Fruit fly (Drosophila melanogaster) whole organism, embryonic: ENCODE measurements around the gene Rlb1.

Experiments
- Bdp1 ChIP-seq: fragments of 200-800 bp; sonication (Bioruptor generic); optimal IDR thresholded peaks from 3 replicates; lab custom pipeline; 2016; ENCODE audit warnings: missing biosample characterization, missing genetic modification characterization
- CG10565 ChIP-seq: fragments of 200-800 bp; sonication (Bioruptor generic); optimal IDR thresholded peaks from 3 replicates; lab custom pipeline; 2016; ENCODE audit warnings: missing biosample characterization, mild to moderate bottlenecking, missing genetic modification characterization
- CG11085 ChIP-seq: fragments of 200-800 bp; sonication (Bioruptor generic); IDR thresholded peaks from 2 replicates; pipeline ENCODE4 v1.3.6; 2022; ENCODE audit warnings: missing biosample characterization, missing genetic modification characterization
- CG11247 ChIP-seq: fragments of 200-800 bp; sonication (Bioruptor generic); IDR thresholded peaks from 2 replicates; pipeline ENCODE4 v1.3.6; 2022; ENCODE audit warnings: missing biosample characterization, missing genetic modification characterization
- CG11456 ChIP-seq: fragments of 200-800 bp; sonication (Bioruptor generic); IDR thresholded peaks from 3 replicates; pipeline ENCODE4 v1.3.6; 2022; ENCODE audit warnings: missing biosample characterization, missing genetic modification characterization
- CG11504 ChIP-seq: fragments of 200-800 bp; sonication (Bioruptor generic); optimal IDR thresholded peaks from 3 replicates; lab custom pipeline; 2019; ENCODE audit warnings: missing biosample characterization, mild to moderate bottlenecking, missing genetic modification characterization, moderate library complexity
- CG11560 ChIP-seq: fragments of 200-800 bp; sonication (Bioruptor generic); IDR thresholded peaks from 3 replicates; pipeline ENCODE4 v1.3.6; 2022; ENCODE audit warnings: missing biosample characterization, missing genetic modification characterization
- CG12104 ChIP-seq: fragments of 200-800 bp; sonication (Bioruptor generic); optimal IDR thresholded peaks from 3 replicates; lab custom pipeline; 2016; ENCODE audit warnings: missing biosample characterization, missing genetic modification characterization
- CG12299 ChIP-seq: fragments of 200-800 bp; sonication (Bioruptor generic); optimal IDR thresholded peaks from 2 replicates; lab custom pipeline; 2018; ENCODE audit warnings: missing biosample characterization, mild to moderate bottlenecking, missing genetic modification characterization
- CG16863 ChIP-seq: fragments of 200-800 bp; sonication (Bioruptor generic); optimal IDR thresholded peaks from 3 replicates; lab custom pipeline; 2016; ENCODE audit warnings: missing biosample characterization, missing genetic modification characterization
- CG17385 ChIP-seq: fragments of 200-800 bp; sonication (Bioruptor generic); optimal IDR thresholded peaks from 3 replicates; lab custom pipeline; 2018; ENCODE audit warnings: missing biosample characterization, mild to moderate bottlenecking, missing genetic modification characterization
- CG18262 ChIP-seq: fragments of 200-800 bp; optimal IDR thresholded peaks from 3 replicates; lab custom pipeline; 2019; ENCODE audit warnings: missing biosample characterization, mild to moderate bottlenecking, missing genetic modification characterization, moderate library complexity
- CG18599 ChIP-seq: fragments of 200-800 bp; sonication (Bioruptor generic); optimal IDR thresholded peaks from 3 replicates; lab custom pipeline; 2017; ENCODE audit warnings: missing biosample characterization, missing genetic modification characterization, mild to moderate bottlenecking, moderate library complexity, missing genetic modification reagents
- CG30431 ChIP-seq: fragments of 200-800 bp; sonication (Bioruptor generic); optimal IDR thresholded peaks from 2 replicates; lab custom pipeline; 2017; ENCODE audit warnings: missing biosample characterization, missing genetic modification characterization
- CG31388 ChIP-seq: fragments of 200-800 bp; sonication (Bioruptor generic); optimal IDR thresholded peaks from 2 replicates; lab custom pipeline; 2016; ENCODE audit warnings: missing biosample characterization, missing genetic modification characterization
- CG3281 ChIP-seq: fragments of 200-800 bp; sonication (Bioruptor generic); optimal IDR thresholded peaks from 3 replicates; lab custom pipeline; 2017; ENCODE audit warnings: missing biosample characterization, mild to moderate bottlenecking, missing genetic modification characterization
- CG3407 ChIP-seq: fragments of 200-800 bp; sonication (Bioruptor generic); optimal IDR thresholded peaks from 2 replicates; lab custom pipeline; 2018; ENCODE audit warnings: missing biosample characterization, mild to moderate bottlenecking, missing genetic modification characterization
- CG3726 ChIP-seq: fragments of 200-800 bp; sonication (Bioruptor generic); IDR thresholded peaks from 3 replicates; pipeline ENCODE4, ENCODE4 v1.3.6; 2022; ENCODE audit warnings: missing biosample characterization, missing genetic modification characterization
- CG6689 ChIP-seq: fragments of 200-800 bp; sonication (Bioruptor generic); IDR thresholded peaks from 2 replicates; pipeline ENCODE4 v1.3.6; 2022; ENCODE audit warnings: missing biosample characterization, missing genetic modification characterization
- CG6854 ChIP-seq: fragments of 200-800 bp; sonication (Bioruptor generic); optimal IDR thresholded peaks from 3 replicates; lab custom pipeline; 2017; ENCODE audit warnings: missing biosample characterization, mild to moderate bottlenecking, missing genetic modification characterization
- CG8089 ChIP-seq: fragments of 200-800 bp; sonication (Bioruptor generic); optimal IDR thresholded peaks from 3 replicates; lab custom pipeline; 2016; ENCODE audit warnings: missing biosample characterization, missing genetic modification characterization
- CG8281 ChIP-seq: fragments of 200-800 bp; sonication (Bioruptor generic); optimal IDR thresholded peaks from 2 replicates; lab custom pipeline; 2018; ENCODE audit warnings: missing biosample characterization, mild to moderate bottlenecking, missing genetic modification characterization, moderate library complexity
- CG8478 ChIP-seq: fragments of >200 bp; optimal IDR thresholded peaks from 2 replicates; lab custom pipeline; 2018
- CG9215 ChIP-seq: fragments of 200-800 bp; sonication (Bioruptor generic); IDR thresholded peaks from 2 replicates; pipeline ENCODE4 v1.3.6; 2022; ENCODE audit warnings: missing biosample characterization, missing genetic modification characterization
- CG9797 ChIP-seq: fragments of 200-800 bp; sonication (Bioruptor generic); optimal IDR thresholded peaks from 3 replicates; lab custom pipeline; 2018; ENCODE audit warnings: missing biosample characterization, mild to moderate bottlenecking, missing genetic modification characterization
- CHES-1-like ChIP-seq: fragments of 200-800 bp; sonication (Bioruptor generic); optimal IDR thresholded peaks from 2 replicates; lab custom pipeline; 2016; ENCODE audit warnings: missing biosample characterization, missing genetic modification characterization
- Hand ChIP-seq: fragments of 200-800 bp; sonication (Bioruptor generic); optimal IDR thresholded peaks from 2 replicates; lab custom pipeline; 2017; ENCODE audit warnings: mild to moderate bottlenecking, missing biosample characterization, missing genetic modification reagents, missing genetic modification characterization
- Hr78 ChIP-seq, 2 experiments: fragments of 200-800 bp in 1 of 2; fragments of >200 bp in 1 of 2; sonication (Bioruptor generic) in 1 of 2; optimal IDR thresholded peaks; 2 replicates each; lab custom pipeline; 2017 to 2019; ENCODE audit warnings: missing biosample characterization in 2 of 2, missing genetic modification characterization in 2 of 2, mild to moderate bottlenecking in 1 of 2, moderate library complexity in 1 of 2
- Lpt ChIP-seq: fragments of >200 bp; optimal IDR thresholded peaks from 2 replicates; lab custom pipeline; 2018; ENCODE audit warnings: missing biosample characterization, missing genetic modification characterization
- Max ChIP-seq: fragments of 200-800 bp; sonication (Bioruptor generic); optimal IDR thresholded peaks from 2 replicates; lab custom pipeline; 2016; ENCODE audit warnings: missing biosample characterization, mild to moderate bottlenecking, missing genetic modification characterization
- Neu2 ChIP-seq: fragments of 200-800 bp; sonication (Bioruptor generic); optimal IDR thresholded peaks from 3 replicates; lab custom pipeline; 2016; ENCODE audit warnings: missing biosample characterization, missing genetic modification characterization, borderline replicate concordance
- NfI ChIP-seq: fragments of 200-800 bp; sonication (Bioruptor generic); optimal IDR thresholded peaks from 3 replicates; lab custom pipeline; 2018; ENCODE audit warnings: missing biosample characterization, mild to moderate bottlenecking, missing genetic modification characterization, moderate library complexity
- Sox102F ChIP-seq: fragments of 200-800 bp; sonication (Bioruptor generic); optimal IDR thresholded peaks from 2 replicates; lab custom pipeline; 2018; ENCODE audit warnings: missing biosample characterization, mild to moderate bottlenecking, missing genetic modification characterization, moderate library complexity
- Trl ChIP-seq, 3 experiments: fragments of >200 bp in 2 of 3; fragments of 200-800 bp in 1 of 3; sonication (Bioruptor generic) in 1 of 3; optimal IDR thresholded peaks; 2 replicates in 1 of 3; 3 replicates in 2 of 3; lab custom pipeline; 2016 to 2017; ENCODE audit warnings: missing biosample characterization in 1 of 3, missing genetic modification characterization in 1 of 3
- al ChIP-seq: fragments of 200-800 bp; sonication (Bioruptor generic); IDR thresholded peaks from 2 replicates; pipeline ENCODE4 v1.3.6; 2022; ENCODE audit warnings: missing biosample characterization, missing genetic modification characterization
- az2 ChIP-seq: fragments of 200-800 bp; sonication (Bioruptor generic); optimal IDR thresholded peaks from 3 replicates; lab custom pipeline; 2016; ENCODE audit warnings: missing biosample characterization, missing genetic modification characterization
- chm ChIP-seq: fragments of 200-800 bp; sonication (Bioruptor generic); IDR thresholded peaks from 2 replicates; pipeline ENCODE4 v1.3.6; 2022; ENCODE audit warnings: missing biosample characterization, missing genetic modification characterization
- ewg ChIP-seq: fragments of 200-800 bp; sonication (Bioruptor generic); optimal IDR thresholded peaks from 3 replicates; lab custom pipeline; 2017; ENCODE audit warnings: mild to moderate bottlenecking, missing biosample characterization, missing genetic modification reagents, missing genetic modification characterization
- eyg ChIP-seq: fragments of 200-800 bp; sonication (Bioruptor generic); optimal IDR thresholded peaks from 3 replicates; lab custom pipeline; 2016; ENCODE audit warnings: missing biosample characterization, missing genetic modification characterization
- fd64A ChIP-seq: fragments of 200-800 bp; sonication (Bioruptor generic); optimal IDR thresholded peaks from 3 replicates; lab custom pipeline; 2018; ENCODE audit warnings: missing biosample characterization, mild to moderate bottlenecking, missing genetic modification characterization
- gcm ChIP-seq: fragments of 200-800 bp; sonication (Bioruptor generic); optimal IDR thresholded peaks from 2 replicates; lab custom pipeline; 2019; ENCODE audit warnings: missing biosample characterization, mild to moderate bottlenecking, missing genetic modification characterization, moderate library complexity
- her ChIP-seq: fragments of 200-800 bp; sonication (Bioruptor generic); optimal IDR thresholded peaks from 2 replicates; lab custom pipeline; 2016; ENCODE audit warnings: missing biosample characterization, missing genetic modification characterization
- kah ChIP-seq: fragments of 200-800 bp; sonication (Bioruptor generic); optimal IDR thresholded peaks from 2 replicates; lab custom pipeline; 2018; ENCODE audit warnings: missing biosample characterization, mild to moderate bottlenecking, missing genetic modification characterization
- knrl ChIP-seq: fragments of 200-800 bp; sonication (Bioruptor generic); IDR thresholded peaks from 3 replicates; pipeline ENCODE4 v1.3.6; 2022; ENCODE audit warnings: missing biosample characterization, missing genetic modification characterization; ENCODE audit not compliant: partially characterized antibody
- lola ChIP-seq, 3 experiments: fragments of >200 bp in 2 of 3; fragments of 200-800 bp in 1 of 3; sonication (Bioruptor generic) in 1 of 3; optimal IDR thresholded peaks; 2 replicates each; lab custom pipeline; 2017 to 2019; ENCODE audit warnings: missing biosample characterization in 3 of 3, missing genetic modification characterization in 3 of 3, mild to moderate bottlenecking in 1 of 3, moderate library complexity in 1 of 3
- oc ChIP-seq: fragments of 200-800 bp; sonication (Bioruptor generic); optimal IDR thresholded peaks from 2 replicates; lab custom pipeline; 2018; ENCODE audit warnings: missing biosample characterization, mild to moderate bottlenecking, missing genetic modification characterization, moderate library complexity
- phol ChIP-seq: fragments of 200-800 bp; sonication (Bioruptor generic); optimal IDR thresholded peaks from 3 replicates; lab custom pipeline; 2018; ENCODE audit warnings: missing biosample characterization, mild to moderate bottlenecking, missing genetic modification characterization, moderate library complexity
- pita ChIP-seq: fragments of 200-800 bp; sonication (Bioruptor generic); optimal IDR thresholded peaks from 2 replicates; lab custom pipeline; 2017; ENCODE audit warnings: missing biosample characterization, mild to moderate bottlenecking, missing genetic modification characterization
- sc ChIP-seq, 3 experiments: fragments of >200 bp in 2 of 3; fragments of 200-800 bp in 1 of 3; sonication (Bioruptor generic) in 1 of 3; optimal IDR thresholded peaks; 2 replicates in 2 of 3; 3 replicates in 1 of 3; lab custom pipeline; 2017; ENCODE audit warnings: mild to moderate bottlenecking in 1 of 3, missing biosample characterization in 1 of 3, missing genetic modification characterization in 1 of 3, missing genetic modification reagents in 1 of 3
- shn ChIP-seq: fragments of 200-800 bp; sonication (Bioruptor generic); optimal IDR thresholded peaks from 3 replicates; lab custom pipeline; 2016; ENCODE audit warnings: missing biosample characterization, missing genetic modification characterization

Gene Rlb1

dm6 chr3R:9515860-9516344 lies 2.8 kb downstream of the Rlb1 start, which contains the start of the genes mRpL47, CG8176 and Kdm3:
Gene mRpL47, minus strand, starts transcription at chr3R:9515908.
Gene CG8176, plus strand, starts transcription at chr3R:9516007.
Gene Kdm3, plus strand, starts transcription at chr3R:9516007.
- TF ChIP-seq CG11456 (GFP tag; lab: Robert Waterston, UW): no peak
- no peak for TF ChIP-seq Trl (optimal IDR thresholded peaks at IDR 0.05; lab: Kevin White, UChicago)
- peak; percentile 79 for TF ChIP-seq Trl (GFP tag; optimal IDR thresholded peaks at IDR 0.05; lab: Kevin White, UChicago)
- no peak for TF ChIP-seq CG6854
- peak; percentile 63 for TF ChIP-seq her (GFP tag; lab: Kevin White, UChicago)
- peak; percentile 36 for TF ChIP-seq CG16863 (GFP tag; lab: Kevin White, UChicago)
- TF ChIP-seq CG3726 (GFP tag; lab: Robert Waterston, UW): no peak
- peak; percentile 42 for TF ChIP-seq CG3281
- TF ChIP-seq CG8089 (GFP tag; lab: Kevin White, UChicago): peak; percentile 37
- TF ChIP-seq Hand: no peak
- no peak for TF ChIP-seq CG6689 (GFP tag; lab: Robert Waterston, UW)
- no peak for TF ChIP-seq CG9215 (GFP tag; lab: Robert Waterston, UW)
- TF ChIP-seq CG11560 (tag; lab: Robert Waterston, UW): no peak
- TF ChIP-seq shn (GFP tag; lab: Kevin White, UChicago): peak; percentile 79
- TF ChIP-seq kah (GFP tag; lab: Kevin White, UChicago): no peak
- no peak for TF ChIP-seq CG11247 (GFP tag; lab: Robert Waterston, UW)
- no peak for TF ChIP-seq fd64A (GFP tag; lab: Kevin White, UChicago)
- no peak for TF ChIP-seq CG11085
- TF ChIP-seq CG12299 (tag; lab: Kevin White, UChicago): no peak
- TF ChIP-seq ewg: peak; percentile 37
- TF ChIP-seq CG30431 (GFP tag; lab: Kevin White, UChicago): peak; percentile 19
- peak; percentile 13 for TF ChIP-seq CG17385 (GFP tag; lab: Kevin White, UChicago)
- TF ChIP-seq lola (GFP tag; optimal IDR thresholded peaks at IDR 0.05; lab: Kevin White, UChicago): peak in 1 of 3 experiments; percentile 19
- TF ChIP-seq pita (GFP tag; lab: Kevin White, UChicago): peak; percentile 93
- TF ChIP-seq gcm (GFP tag; lab: Kevin White, UChicago): no peak
- TF ChIP-seq CG8478 (lab: Kevin White, UChicago): peak; percentile 54
- TF ChIP-seq az2 (GFP tag; lab: Kevin White, UChicago): peak; percentile 31
- TF ChIP-seq CG31388: no peak
- peak; percentile 81 for TF ChIP-seq CG9797 (GFP tag; lab: Kevin White, UChicago)
- TF ChIP-seq CHES-1-like (GFP tag; lab: Kevin White, UChicago): peak; percentile 91
- TF ChIP-seq al (GFP tag; lab: Robert Waterston, UW): no peak
- TF ChIP-seq CG12104 (GFP tag; lab: Kevin White, UChicago): peak; percentile 25
- TF ChIP-seq eyg: peak; percentile 56
- TF ChIP-seq CG8281: no peak
- TF ChIP-seq CG18262 (tag; lab: Kevin White, UChicago): peak; percentile 43
- no peak for TF ChIP-seq Neu2 (GFP tag; lab: Kevin White, UChicago)
- peak; percentile 61 for TF ChIP-seq NfI (GFP tag; lab: Kevin White, UChicago)
- TF ChIP-seq CG11504: no peak
- no peak for TF ChIP-seq oc (tag; lab: Kevin White, UChicago)
- peak; percentile 58 for TF ChIP-seq Bdp1
- TF ChIP-seq CG18599 (GFP tag; lab: Kevin White, UChicago): peak; percentile 55
- peak; percentile 87 for TF ChIP-seq phol
- no peak for TF ChIP-seq Hr78 (GFP tag; optimal IDR thresholded peaks at IDR 0.05; lab: Kevin White, UChicago)
- TF ChIP-seq Max (GFP tag; lab: Kevin White, UChicago): peak; percentile 13
- TF ChIP-seq CG10565 (GFP tag; lab: Kevin White, UChicago): no peak
- TF ChIP-seq sc (optimal IDR thresholded peaks at IDR 0.05; lab: Kevin White, UChicago): no peak
- TF ChIP-seq sc (GFP tag; optimal IDR thresholded peaks at IDR 0.05; lab: Kevin White, UChicago): no peak
- no peak for TF ChIP-seq knrl
- no peak for TF ChIP-seq Lpt (GFP tag; lab: Kevin White, UChicago)
- TF ChIP-seq CG3407 (GFP tag; lab: Kevin White, UChicago): no peak
- no peak for TF ChIP-seq chm (GFP tag; lab: Robert Waterston, UW)
- TF ChIP-seq Sox102F (GFP tag; lab: Kevin White, UChicago): no peak
